Worm (Caenorhabditis elegans) whole organism, L3 larva: ENCODE data around the gene idpc-6.

Source experiments
- R02D3.7 ChIP-seq: fragments of 150-350 bp; optimal IDR thresholded peaks from 2 replicates; lab custom pipeline; 2014; ENCODE audit warnings: missing biosample characterization, missing genetic modification characterization
- ZK546.5 ChIP-seq: sonication (generic microtip); optimal IDR thresholded peaks from 2 replicates; lab custom pipeline; 2017; ENCODE audit warnings: missing biosample characterization, missing genetic modification characterization
- aly-2 ChIP-seq: fragments of 150-350 bp; optimal IDR thresholded peaks from 2 replicates; lab custom pipeline; 2014; ENCODE audit warnings: missing biosample characterization, missing genetic modification characterization
- ama-1 ChIP-seq: fragments of 150-350 bp; optimal IDR thresholded peaks from 2 replicates; lab custom pipeline; 2018
- ceh-16 ChIP-seq: sonication (generic microtip); optimal IDR thresholded peaks from 2 replicates; lab custom pipeline; 2017; ENCODE audit warnings: missing biosample characterization, missing genetic modification characterization
- daf-12 ChIP-seq: fragments of 150-350 bp; optimal IDR thresholded peaks from 2 replicates; lab custom pipeline; 2014; ENCODE audit warnings: missing biosample characterization, missing genetic modification reagents, missing genetic modification characterization
- egl-27 ChIP-seq: sonication (generic microtip); optimal IDR thresholded peaks from 4 replicates; lab custom pipeline; 2017; ENCODE audit warnings: missing biosample characterization, missing genetic modification reagents, missing genetic modification characterization
- egl-5 ChIP-seq: fragments of 150-350 bp; optimal IDR thresholded peaks from 2 replicates; lab custom pipeline; 2017; ENCODE audit warnings: missing biosample characterization, missing genetic modification reagents, missing genetic modification characterization, inconsistent platforms
- elt-1 ChIP-seq: fragments of 150-350 bp; optimal IDR thresholded peaks from 2 replicates; lab custom pipeline; 2014; ENCODE audit warnings: missing biosample characterization, missing genetic modification characterization
- elt-2 ChIP-seq: sonication (generic microtip); optimal IDR thresholded peaks from 2 replicates; lab custom pipeline; 2016; ENCODE audit warnings: missing genetic modification reagents, mild to moderate bottlenecking, missing genetic modification characterization, missing compliant biosample characterization
- elt-3 ChIP-seq, 3 experiments: fragments of 150-350 bp in 1 of 3; sonication (generic microtip) in 2 of 3; optimal IDR thresholded peaks; 2 replicates in 2 of 3; 4 replicates in 1 of 3; lab custom pipeline; 2014 to 2017; ENCODE audit warnings: missing biosample characterization in 3 of 3, missing genetic modification characterization in 3 of 3
- eor-1 ChIP-seq, 2 experiments: fragments of 150-350 bp; optimal IDR thresholded peaks; 2 replicates each; lab custom pipeline; 2014 to 2018; ENCODE audit warnings: missing biosample characterization in 2 of 2, missing genetic modification characterization in 2 of 2
- fkh-10 ChIP-seq: sonication (generic microtip); optimal IDR thresholded peaks from 2 replicates; lab custom pipeline; 2017; ENCODE audit warnings: missing biosample characterization, missing genetic modification reagents, missing genetic modification characterization
- lin-15B ChIP-seq: fragments of 150-350 bp; optimal IDR thresholded peaks from 2 replicates; lab custom pipeline; 2014; ENCODE audit warnings: missing biosample characterization, missing genetic modification characterization
- lin-39 ChIP-seq: fragments of 150-350 bp; optimal IDR thresholded peaks from 2 replicates; lab custom pipeline; 2018; ENCODE audit warnings: missing biosample characterization, missing genetic modification reagents, missing genetic modification characterization
- lsy-12 ChIP-seq: sonication (generic microtip); optimal IDR thresholded peaks from 2 replicates; lab custom pipeline; 2016; ENCODE audit warnings: mild to moderate bottlenecking, missing genetic modification characterization, missing compliant biosample characterization
- mdl-1 ChIP-seq: fragments of 150-350 bp; optimal IDR thresholded peaks from 2 replicates; lab custom pipeline; 2014; ENCODE audit warnings: missing biosample characterization, missing genetic modification characterization
- mml-1 ChIP-seq: fragments of 150-350 bp; sonication (generic microtip); optimal IDR thresholded peaks from 3 replicates; lab custom pipeline; 2014; ENCODE audit warnings: missing biosample characterization, missing genetic modification characterization
- nhr-11 ChIP-seq: fragments of 150-350 bp; optimal IDR thresholded peaks from 2 replicates; lab custom pipeline; 2014; ENCODE audit warnings: missing biosample characterization, missing genetic modification characterization
- nhr-23 ChIP-seq: fragments of 150-350 bp; optimal IDR thresholded peaks from 2 replicates; lab custom pipeline; 2014; ENCODE audit warnings: missing biosample characterization, missing genetic modification reagents, missing genetic modification characterization
- nhr-25 ChIP-seq: sonication (generic microtip); optimal IDR thresholded peaks from 2 replicates; lab custom pipeline; 2017; ENCODE audit warnings: missing biosample characterization, missing genetic modification characterization
- nhr-28 ChIP-seq: fragments of 150-350 bp; optimal IDR thresholded peaks from 2 replicates; lab custom pipeline; 2014; ENCODE audit warnings: missing biosample characterization, missing genetic modification characterization
- nhr-67 ChIP-seq: fragments of 150-350 bp; optimal IDR thresholded peaks from 2 replicates; lab custom pipeline; 2014; ENCODE audit warnings: missing biosample characterization, missing genetic modification characterization
- nhr-76 ChIP-seq: fragments of 150-350 bp; sonication (generic microtip); optimal IDR thresholded peaks from 5 replicates; lab custom pipeline; 2014; ENCODE audit warnings: missing biosample characterization, missing genetic modification characterization
- nhr-77 ChIP-seq: fragments of 150-350 bp; optimal IDR thresholded peaks from 2 replicates; lab custom pipeline; 2014; ENCODE audit warnings: missing biosample characterization, missing genetic modification characterization
- pha-4 ChIP-seq: fragments of 150-350 bp; optimal IDR thresholded peaks from 2 replicates; lab custom pipeline; 2014; ENCODE audit warnings: missing biosample characterization, missing genetic modification reagents, missing genetic modification characterization
- pqm-1 ChIP-seq: fragments of 150-350 bp; optimal IDR thresholded peaks from 2 replicates; lab custom pipeline; 2017; ENCODE audit warnings: missing biosample characterization, missing genetic modification characterization, inconsistent platforms
- snpc-4 ChIP-seq: fragments of 150-350 bp; optimal IDR thresholded peaks from 2 replicates; lab custom pipeline; 2014; ENCODE audit warnings: missing biosample characterization, missing genetic modification characterization
- unc-39 ChIP-seq: sonication (generic microtip); optimal IDR thresholded peaks from 4 replicates; lab custom pipeline; 2017; ENCODE audit warnings: missing biosample characterization, missing genetic modification characterization
- unc-62 ChIP-seq: fragments of 150-350 bp; sonication (generic microtip); optimal IDR thresholded peaks from 4 replicates; lab custom pipeline; 2014; ENCODE audit warnings: missing biosample characterization, missing genetic modification reagents, missing genetic modification characterization
- zag-1 ChIP-seq: fragments of 150-350 bp; optimal IDR thresholded peaks from 2 replicates; lab custom pipeline; 2014; ENCODE audit warnings: missing biosample characterization, missing genetic modification characterization
- ztf-4 ChIP-seq: fragments of 150-350 bp; optimal IDR thresholded peaks from 2 replicates; lab custom pipeline; 2014; ENCODE audit warnings: missing biosample characterization, missing genetic modification characterization

Gene idpc-6

ce11 chrV:9629114-9629513, 9.2 kb downstream of the idpc-6 start, which contains the start of gene idpc-3:
idpc-3 (minus strand) TSS chrV:9629214.
- TF ChIP-seq aly-2 (tag; lab: Kevin White, UChicago) (no peak), nhr-76 (tag; lab: Kevin White, UChicago) (no peak), elt-1 (tag; lab: Kevin White, UChicago) (no peak), unc-62 (GFP tag; lab: Kevin White, UChicago) (no peak), pqm-1 (tag; lab: Kevin White, UChicago) (no peak), nhr-23 (no peak), lin-39 (tag; lab: Kevin White, UChicago) (no peak), zag-1 (no peak), elt-3 (tag; optimal IDR thresholded peaks at IDR 0.05; lab: Kevin White, UChicago) (no peak), R02D3.7 (tag; lab: Kevin White, UChicago) (no peak), pha-4 (no peak), nhr-11 (no peak), ztf-4 (tag; lab: Kevin White, UChicago) (no peak), lin-15B (tag; lab: Kevin White, UChicago) (no peak), snpc-4 (tag; lab: Kevin White, UChicago) (no peak), unc-39 (no peak)

ce11 chrV:9629643-9630042, 9.7 kb downstream of the idpc-6 start, which contains the start of gene col-146:
col-146 (plus strand) TSS chrV:9629943.
- TF ChIP-seq lin-15B (tag; lab: Kevin White, UChicago), result no peak
- peak; percentile 26 for TF ChIP-seq nhr-25 (tag; lab: Kevin White, UChicago)

- TF ChIP-seq lsy-12 (tag; lab: Kevin White, UChicago) (no peak), ama-1 (lab: Kevin White, UChicago) (no peak), egl-27 (no peak), ZK546.5 (tag; lab: Kevin White, UChicago) (no peak), elt-1 (tag; lab: Kevin White, UChicago) (no peak), ceh-16 (tag; lab: Kevin White, UChicago) (no peak), nhr-28 (tag; lab: Kevin White, UChicago) (no peak), nhr-67 (no peak), eor-1 (tag; optimal IDR thresholded peaks at IDR 0.05; lab: Kevin White, UChicago) (no peak), mdl-1 (tag; lab: Kevin White, UChicago) (no peak), fkh-10 (GFP tag; lab: Kevin White, UChicago) (no peak), egl-5 (no peak), R02D3.7 (tag; lab: Kevin White, UChicago) (no peak)
These were observed 10.6 kb downstream of the idpc-6 start for ce11 chrV:9630542-9630941.

- no peak for TF ChIP-seq fkh-10 (GFP tag; lab: Kevin White, UChicago)
- TF ChIP-seq nhr-77 (tag; lab: Kevin White, UChicago), result no peak
- no peak for TF ChIP-seq unc-39
- no peak for TF ChIP-seq lin-39 (tag; lab: Kevin White, UChicago)
- TF ChIP-seq ama-1 (lab: Kevin White, UChicago), result no peak
- no peak for TF ChIP-seq elt-2 (tag; lab: Kevin White, UChicago)
- no peak for TF ChIP-seq unc-62 (GFP tag; lab: Kevin White, UChicago)
- TF ChIP-seq daf-12 (tag; lab: Kevin White, UChicago), result no peak
- no peak for TF ChIP-seq ZK546.5 (tag; lab: Kevin White, UChicago)
- TF ChIP-seq mml-1 (tag; lab: Kevin White, UChicago), result no peak
These were observed 11.0 kb downstream of the idpc-6 start, which contains the start of gene T06E4.5 for ce11 chrV:9630944-9631343. T06E4.5 (plus strand) TSS chrV:9631244.

ce11 chrV:9632348-9632747, 12.4 kb downstream of the idpc-6 start:
- TF ChIP-seq ztf-4 (tag; lab: Kevin White, UChicago) (no peak), nhr-67 (no peak), snpc-4 (tag; lab: Kevin White, UChicago) (no peak), mdl-1 (tag; lab: Kevin White, UChicago) (no peak), lin-39 (tag; lab: Kevin White, UChicago) (no peak)

- peak; percentile 39 for TF ChIP-seq nhr-25 (tag; lab: Kevin White, UChicago)
- TF ChIP-seq nhr-23, result peak; percentile 44
- TF ChIP-seq egl-5, result no peak
- TF ChIP-seq, all 47 proteins: peak for 2
These were observed 13.4 kb downstream of the idpc-6 start, which contains the start of gene col-147 for ce11 chrV:9633313-9633712. col-147 (minus strand) TSS chrV:9633338.
